Worm (Caenorhabditis elegans): ENCODE results near the gene R148.7.

R148.7 gene

DNA sequence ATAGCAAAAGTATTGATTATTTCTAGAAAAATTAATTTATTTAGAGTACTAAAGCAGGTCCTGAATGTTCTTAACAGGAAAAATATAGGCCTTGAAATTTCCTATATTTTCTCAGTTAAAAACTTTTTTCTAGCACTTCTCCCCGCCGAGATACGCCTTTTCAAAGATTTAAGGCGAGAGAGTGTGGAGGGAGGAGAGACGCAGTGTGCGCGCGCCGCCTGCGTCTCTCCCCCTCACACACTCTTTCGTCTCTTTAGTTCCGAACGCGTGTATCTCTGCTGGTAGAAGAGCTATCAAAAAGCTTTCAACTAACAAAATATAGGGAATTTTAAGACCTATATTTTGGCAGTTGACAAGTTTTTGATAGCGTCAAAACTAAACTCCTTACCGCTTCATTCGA, 303 bp downstream of the R148.7 start:
- no peak for TF ChIP-seq nhr-6 (tag; optimal IDR thresholded peaks at IDR 0.05)
- TF ChIP-seq lsy-2 (tag; optimal IDR thresholded peaks at IDR 0.05) = no peak
- no peak for TF ChIP-seq F13H6.1 (tag; optimal IDR thresholded peaks at IDR 0.05)
- no peak for TF ChIP-seq ztf-1 (GFP tag; conservative IDR thresholded peaks at IDR 0.05)
- no peak for TF ChIP-seq ZK546.5 (tag; optimal IDR thresholded peaks at IDR 0.05)
- no peak for TF ChIP-seq ztf-4 (tag; optimal IDR thresholded peaks at IDR 0.05)
- TF ChIP-seq nhr-25 (tag; optimal IDR thresholded peaks at IDR 0.05) = no peak
- no peak for TF ChIP-seq peb-1 (tag; optimal IDR thresholded peaks at IDR 0.05)
- no peak for TF ChIP-seq R02D3.7 (tag; optimal IDR thresholded peaks at IDR 0.05)
- no peak for TF ChIP-seq blmp-1 (tag; optimal IDR thresholded peaks at IDR 0.05; ENCODE audit: insufficient read depth)
- no peak for TF ChIP-seq lin-39 (tag; optimal IDR thresholded peaks at IDR 0.05)
- no peak for TF ChIP-seq zag-1 (tag; optimal IDR thresholded peaks at IDR 0.05)
- TF ChIP-seq nhr-21 (tag; optimal IDR thresholded peaks at IDR 0.05) = no peak
- TF ChIP-seq ama-1 (optimal IDR thresholded peaks at IDR 0.05) = no peak
- TF ChIP-seq mbf-1 (tag; optimal IDR thresholded peaks at IDR 0.05) = no peak
- no peak for TF ChIP-seq ceh-16 (tag; optimal IDR thresholded peaks at IDR 0.05)
- TF ChIP-seq lin-13 (GFP tag; optimal IDR thresholded peaks at IDR 0.05) = no peak

DNA sequence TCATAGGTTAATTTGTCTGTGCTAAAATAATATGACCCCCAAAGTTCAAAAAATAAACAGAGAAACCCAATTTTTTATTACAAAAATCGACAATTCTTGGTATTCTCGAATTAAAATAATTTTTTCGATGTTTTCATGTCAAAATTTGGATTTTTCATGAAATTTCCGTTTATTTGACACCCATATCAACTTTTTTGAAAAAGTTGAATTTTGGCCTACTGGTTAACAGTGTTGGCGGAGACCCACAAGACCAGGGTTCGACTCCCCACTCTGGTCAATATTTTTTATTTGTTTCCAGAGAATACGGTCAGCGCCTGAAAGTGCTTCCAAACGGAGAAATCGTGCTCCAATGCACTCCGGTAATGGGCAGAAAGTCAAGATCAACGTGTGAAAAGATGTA, 6.5 kb downstream of the R148.7 start:
- TF ChIP-seq ztf-1 (GFP tag; conservative IDR thresholded peaks at IDR 0.05) (no peak), mdl-1 (tag; optimal IDR thresholded peaks at IDR 0.05) (no peak), C34F6.9 (tag; optimal IDR thresholded peaks at IDR 0.05) (no peak), F13H6.1 (tag; optimal IDR thresholded peaks at IDR 0.05) (no peak), unc-55 (GFP tag; optimal IDR thresholded peaks at IDR 0.05) (no peak), ztf-4 (tag; optimal IDR thresholded peaks at IDR 0.05) (no peak), dmd-4 (tag; optimal IDR thresholded peaks at IDR 0.05) (no peak), aly-2 (tag; optimal IDR thresholded peaks at IDR 0.05) (no peak), nhr-129 (tag; optimal IDR thresholded peaks at IDR 0.05) (no peak), ZK546.5 (tag; optimal IDR thresholded peaks at IDR 0.05) (no peak)

DNA sequence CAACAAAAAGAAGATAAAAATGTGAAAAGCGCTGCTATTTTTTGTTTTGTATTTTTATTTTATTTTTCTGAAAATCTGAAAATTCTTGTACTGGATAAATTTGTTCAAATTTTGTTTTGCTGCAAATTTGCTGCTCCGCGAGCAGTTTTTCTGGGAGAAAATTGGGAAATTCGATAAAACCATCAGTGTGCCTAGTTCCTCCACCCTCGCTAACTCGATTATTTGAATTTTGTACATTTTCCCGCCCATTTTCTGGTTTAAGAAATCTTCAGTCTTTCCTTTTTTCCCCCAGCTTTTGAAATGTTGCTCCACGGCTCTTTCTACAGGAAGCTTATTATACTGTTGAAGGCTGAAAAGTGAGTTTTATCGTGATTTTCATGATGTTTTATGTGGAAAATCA, 7.0 kb downstream of the R148.7 start, which contains the start of gene R148.8:
R148.8 (plus strand) TSS at position 301 of the 400 bp plus-strand sequence.
- TF ChIP-seq ztf-4 (tag; optimal IDR thresholded peaks at IDR 0.05) (no peak), ama-1 (optimal IDR thresholded peaks at IDR 0.05) (no peak), mab-5 (tag; optimal IDR thresholded peaks at IDR 0.05) (no peak), unc-62 (GFP tag; optimal IDR thresholded peaks at IDR 0.05) (no peak), C34F6.9 (tag; optimal IDR thresholded peaks at IDR 0.05) (no peak), ZK546.5 (tag; optimal IDR thresholded peaks at IDR 0.05) (no peak)

- TF ChIP-seq Y55F3AM.14 (GFP tag; optimal IDR thresholded peaks at IDR 0.05) = no peak
- no peak for TF ChIP-seq lin-11 (tag; optimal IDR thresholded peaks at IDR 0.05)
These were observed 7.5 kb downstream of the R148.7 start for ce11 chrIII:3190660-3191059.

DNA sequence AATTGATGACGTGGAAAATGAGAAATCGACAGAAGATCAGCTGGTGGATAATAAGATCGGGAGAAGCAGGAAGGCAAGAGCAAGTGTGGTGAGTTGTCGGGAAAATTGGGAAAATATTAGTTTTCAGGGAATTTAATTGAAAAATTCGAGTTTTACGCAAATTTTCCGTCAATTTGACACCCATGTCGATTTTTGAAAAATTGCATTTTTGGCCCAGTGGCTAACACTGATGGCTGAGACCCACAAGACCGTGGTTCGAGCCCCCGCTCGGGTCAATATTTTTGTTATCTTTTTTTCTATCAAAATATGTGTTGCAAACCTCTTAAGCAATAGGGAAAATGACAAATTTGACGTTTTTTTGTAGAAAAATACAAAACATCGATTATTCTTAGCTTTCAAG, 9.6 kb downstream of the R148.7 start:
- no peak for TF ChIP-seq snpc-4 (tag; optimal IDR thresholded peaks at IDR 0.05)
- TF ChIP-seq lin-39 (tag; optimal IDR thresholded peaks at IDR 0.05) = no peak

DNA sequence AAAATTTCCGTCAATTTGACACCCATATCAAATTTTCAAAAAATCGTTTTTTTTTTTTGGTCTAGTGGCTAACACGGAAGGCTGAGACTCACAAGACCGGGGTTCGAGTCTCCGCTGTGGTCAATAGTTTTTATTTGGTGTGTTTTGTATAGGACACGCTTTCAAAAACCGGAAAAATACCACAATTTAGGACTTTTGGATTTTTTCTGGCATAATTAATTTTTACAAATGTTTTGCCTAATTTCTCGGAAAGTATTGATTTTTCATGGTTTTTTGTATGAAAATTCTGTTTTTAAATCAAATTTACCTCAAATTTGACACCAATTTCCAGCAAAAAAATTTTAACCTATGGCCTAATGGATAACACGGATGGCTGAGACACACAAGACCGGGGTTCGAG, 12.2 kb downstream of the R148.7 start, which contains the start of gene mks-1:
mks-1 (plus strand) TSS at position 301 of the 400 bp plus-strand sequence.
- TF ChIP-seq nhr-12 (tag; optimal IDR thresholded peaks at IDR 0.05) (no peak), lin-39 (tag; optimal IDR thresholded peaks at IDR 0.05) (no peak), unc-39 (tag; optimal IDR thresholded peaks at IDR 0.05) (no peak), elt-3 (tag; optimal IDR thresholded peaks at IDR 0.05) (no peak), unc-55 (GFP tag; optimal IDR thresholded peaks at IDR 0.05) (no peak), ama-1 (optimal IDR thresholded peaks at IDR 0.05) (no peak), peb-1 (tag; optimal IDR thresholded peaks at IDR 0.05) (no peak), sem-4 (tag; optimal IDR thresholded peaks at IDR 0.05) (no peak), mdl-1 (tag; optimal IDR thresholded peaks at IDR 0.05) (no peak), F13H6.1 (tag; optimal IDR thresholded peaks at IDR 0.05) (no peak), nhr-25 (tag; optimal IDR thresholded peaks at IDR 0.05) (no peak), C34F6.9 (tag; optimal IDR thresholded peaks at IDR 0.05) (no peak), unc-62 (GFP tag; optimal IDR thresholded peaks at IDR 0.05) (no peak), nhr-21 (tag; optimal IDR thresholded peaks at IDR 0.05) (no peak)
